Worm (Caenorhabditis elegans) whole organism, L2 larva: ENCODE measurements around the gene fbxa-65.

ENCODE experiments used
- alr-1 ChIP-seq: fragments of 150-350 bp; optimal IDR thresholded peaks from 2 replicates; lab custom pipeline; 2014; ENCODE audit warnings: missing biosample characterization, missing genetic modification characterization
- aly-2 ChIP-seq: fragments of 150-350 bp; optimal IDR thresholded peaks from 2 replicates; lab custom pipeline; 2014; ENCODE audit warnings: missing biosample characterization, missing genetic modification characterization
- elt-3 ChIP-seq: sonication (generic microtip); optimal IDR thresholded peaks from 2 replicates; lab custom pipeline; 2017; ENCODE audit warnings: missing biosample characterization, missing genetic modification characterization
- lin-11 ChIP-seq: fragments of 150-350 bp; sonication (generic microtip); optimal IDR thresholded peaks from 2 replicates; lab custom pipeline; 2014; ENCODE audit warnings: missing biosample characterization, missing genetic modification characterization, inconsistent platforms, mixed read lengths
- nhr-237 ChIP-seq: fragments of 150-350 bp; optimal IDR thresholded peaks from 2 replicates; lab custom pipeline; 2014; ENCODE audit warnings: missing biosample characterization, missing genetic modification characterization
- skn-1 ChIP-seq: sonication (generic microtip); optimal IDR thresholded peaks from 2 replicates; lab custom pipeline; 2017; ENCODE audit warnings: missing biosample characterization, missing genetic modification characterization
- unc-62 ChIP-seq: fragments of 150-350 bp; optimal IDR thresholded peaks from 2 replicates; lab custom pipeline; 2014; ENCODE audit warnings: missing biosample characterization, missing genetic modification reagents, missing genetic modification characterization
- ztf-4 ChIP-seq: fragments of 150-350 bp; optimal IDR thresholded peaks from 2 replicates; lab custom pipeline; 2014; ENCODE audit warnings: missing biosample characterization, missing genetic modification characterization

DNA sequence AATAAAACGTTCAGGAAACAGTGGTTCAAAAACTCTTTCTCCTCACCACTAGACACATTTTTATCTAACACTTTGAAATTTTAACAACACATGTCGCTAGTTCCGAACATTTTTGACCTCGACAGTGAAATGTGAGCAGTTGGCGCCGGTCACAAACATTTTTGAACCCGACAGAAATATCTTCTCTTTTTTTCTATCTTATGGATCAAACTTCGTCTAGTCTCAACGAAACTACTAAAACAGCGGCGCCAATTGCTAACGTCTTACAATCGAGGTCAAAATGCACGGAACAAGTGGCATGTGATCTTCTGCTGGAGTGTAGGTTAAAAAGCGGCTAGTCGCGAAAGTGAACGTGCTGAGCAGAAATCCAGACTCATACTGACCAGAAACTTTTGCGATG is 2.3 kb downstream of the fbxa-65 start:
- TF ChIP-seq elt-3 (tag; lab: Kevin White, UChicago) = no peak
- TF ChIP-seq unc-62 (GFP tag; lab: Kevin White, UChicago) = no peak
- TF ChIP-seq alr-1 = no peak
- no peak for TF ChIP-seq nhr-237
- TF ChIP-seq ztf-4 (tag; lab: Kevin White, UChicago) = no peak
- no peak for TF ChIP-seq aly-2
- TF ChIP-seq skn-1 (tag; lab: Kevin White, UChicago) = no peak
- no peak for TF ChIP-seq lin-11 (tag; lab: Kevin White, UChicago)
